Fruit fly (Drosophila melanogaster) whole organism, embryonic: ENCODE measurements around the gene CG7810.

ENCODE experiments used
- Adf1 ChIP-seq: fragments of 200-800 bp; sonication (Bioruptor generic); IDR thresholded peaks from 2 replicates; pipeline ENCODE4 v1.3.6; 2022; ENCODE audit warnings: missing biosample characterization, missing genetic modification characterization
- Blimp-1 ChIP-seq: fragments of 200-800 bp; sonication (Bioruptor generic); optimal IDR thresholded peaks from 3 replicates; lab custom pipeline; 2018; ENCODE audit warnings: missing biosample characterization, missing genetic modification characterization, mild to moderate bottlenecking, moderate library complexity, missing genetic modification reagents
- CG10959 ChIP-seq: fragments of 200-800 bp; sonication (Bioruptor generic); IDR thresholded peaks from 2 replicates; pipeline ENCODE4 v1.3.6; 2022; ENCODE audit warnings: missing biosample characterization, missing genetic modification characterization
- CG11247 ChIP-seq: fragments of 200-800 bp; sonication (Bioruptor generic); IDR thresholded peaks from 2 replicates; pipeline ENCODE4 v1.3.6; 2022; ENCODE audit warnings: missing biosample characterization, missing genetic modification characterization
- CG11456 ChIP-seq: fragments of 200-800 bp; sonication (Bioruptor generic); IDR thresholded peaks from 3 replicates; pipeline ENCODE4 v1.3.6; 2022; ENCODE audit warnings: missing biosample characterization, missing genetic modification characterization
- CG11560 ChIP-seq: fragments of 200-800 bp; sonication (Bioruptor generic); IDR thresholded peaks from 3 replicates; pipeline ENCODE4 v1.3.6; 2022; ENCODE audit warnings: missing biosample characterization, missing genetic modification characterization
- CG12155 ChIP-seq: fragments of 200-800 bp; sonication (Bioruptor generic); optimal IDR thresholded peaks from 3 replicates; lab custom pipeline; 2016; ENCODE audit warnings: missing biosample characterization, missing genetic modification characterization
- CG12391 ChIP-seq: fragments of 200-800 bp; sonication (Bioruptor generic); optimal IDR thresholded peaks from 3 replicates; lab custom pipeline; 2018; ENCODE audit warnings: missing biosample characterization, mild to moderate bottlenecking, missing genetic modification characterization, moderate library complexity
- CG12659 ChIP-seq: fragments of 200-800 bp; sonication (Bioruptor generic); optimal IDR thresholded peaks from 3 replicates; lab custom pipeline; 2017; ENCODE audit warnings: mild to moderate bottlenecking, missing biosample characterization, missing genetic modification reagents, missing genetic modification characterization
- CG12942 ChIP-seq: fragments of 200-800 bp; sonication (Bioruptor generic); optimal IDR thresholded peaks from 3 replicates; lab custom pipeline; 2016; ENCODE audit warnings: missing biosample characterization, missing genetic modification characterization
- CG15073 ChIP-seq: fragments of 200-800 bp; sonication (Bioruptor generic); optimal IDR thresholded peaks from 2 replicates; lab custom pipeline; 2016; ENCODE audit warnings: missing biosample characterization, missing genetic modification characterization
- CG15479 ChIP-seq: fragments of 200-800 bp; sonication (Bioruptor generic); optimal IDR thresholded peaks from 3 replicates; lab custom pipeline; 2019; ENCODE audit warnings: missing biosample characterization, mild to moderate bottlenecking, missing genetic modification characterization, moderate library complexity
- CG15601 ChIP-seq: fragments of 200-800 bp; sonication (Bioruptor generic); optimal IDR thresholded peaks from 3 replicates; lab custom pipeline; 2019; ENCODE audit warnings: missing biosample characterization, mild to moderate bottlenecking, missing genetic modification characterization, moderate library complexity
- CG17359 ChIP-seq: fragments of 200-800 bp; sonication (Bioruptor generic); optimal IDR thresholded peaks from 3 replicates; lab custom pipeline; 2018; ENCODE audit warnings: missing biosample characterization, mild to moderate bottlenecking, missing genetic modification characterization, moderate library complexity
- CG17612 ChIP-seq: fragments of 200-800 bp; sonication (Bioruptor generic); IDR thresholded peaks from 2 replicates; pipeline ENCODE4 v1.3.6; 2022; ENCODE audit warnings: missing biosample characterization, missing genetic modification characterization
- CG17912 ChIP-seq: fragments of 200-800 bp; sonication (Bioruptor generic); optimal IDR thresholded peaks from 2 replicates; lab custom pipeline; 2018; ENCODE audit warnings: missing biosample characterization, mild to moderate bottlenecking, missing genetic modification characterization
- CG18619 ChIP-seq: fragments of 200-800 bp; sonication (Bioruptor generic); optimal IDR thresholded peaks from 3 replicates; lab custom pipeline; 2017; ENCODE audit warnings: missing biosample characterization, mild to moderate bottlenecking, missing genetic modification characterization
- CG2202 ChIP-seq: fragments of 200-800 bp; sonication (Bioruptor generic); optimal IDR thresholded peaks from 2 replicates; lab custom pipeline; 2018; ENCODE audit warnings: missing biosample characterization, mild to moderate bottlenecking, missing genetic modification characterization
- CG2712 ChIP-seq: fragments of 200-800 bp; optimal IDR thresholded peaks from 3 replicates; lab custom pipeline; 2019; ENCODE audit warnings: missing biosample characterization, mild to moderate bottlenecking, missing genetic modification characterization, moderate library complexity
- CG30403 ChIP-seq: fragments of 200-800 bp; sonication (Bioruptor generic); optimal IDR thresholded peaks from 3 replicates; lab custom pipeline; 2016; ENCODE audit warnings: missing biosample characterization, missing genetic modification characterization
- CG31441 ChIP-seq: fragments of 200-800 bp; sonication (Bioruptor generic); IDR thresholded peaks from 2 replicates; pipeline ENCODE4 v1.3.6; 2022; ENCODE audit warnings: missing biosample characterization, missing genetic modification characterization
- CG32772 ChIP-seq: fragments of 200-800 bp; sonication (Bioruptor generic); IDR thresholded peaks from 2 replicates; pipeline ENCODE4 v1.3.6; 2022; ENCODE audit warnings: missing biosample characterization, missing genetic modification characterization
- CG34422 ChIP-seq: fragments of 200-800 bp; sonication (Bioruptor generic); IDR thresholded peaks from 3 replicates; pipeline ENCODE4 v1.3.6; 2022; ENCODE audit warnings: missing biosample characterization, missing genetic modification characterization
- CG4404 ChIP-seq: fragments of 200-800 bp; sonication (Bioruptor generic); IDR thresholded peaks from 2 replicates; pipeline ENCODE4 v1.3.6; 2022; ENCODE audit warnings: missing biosample characterization, missing genetic modification characterization
- CG7745 ChIP-seq: fragments of 200-800 bp; sonication (Bioruptor generic); optimal IDR thresholded peaks from 2 replicates; lab custom pipeline; 2018; ENCODE audit warnings: missing biosample characterization, mild to moderate bottlenecking, missing genetic modification characterization, moderate library complexity
- CG8478 ChIP-seq: fragments of >200 bp; optimal IDR thresholded peaks from 2 replicates; lab custom pipeline; 2018
- CG9609 ChIP-seq: fragments of 200-800 bp; sonication (Bioruptor generic); optimal IDR thresholded peaks from 3 replicates; lab custom pipeline; 2016; ENCODE audit warnings: missing biosample characterization, missing genetic modification characterization
- CG9797 ChIP-seq: fragments of 200-800 bp; sonication (Bioruptor generic); optimal IDR thresholded peaks from 3 replicates; lab custom pipeline; 2018; ENCODE audit warnings: missing biosample characterization, mild to moderate bottlenecking, missing genetic modification characterization
- CTCF ChIP-seq: fragments of 200-800 bp; sonication (Bioruptor generic); optimal IDR thresholded peaks from 2 replicates; lab custom pipeline; 2017; ENCODE audit warnings: missing biosample characterization, mild to moderate bottlenecking, missing genetic modification characterization, moderate library complexity
- Deaf1 ChIP-seq: fragments of 200-800 bp; optimal IDR thresholded peaks from 3 replicates; lab custom pipeline; 2019; ENCODE audit warnings: missing biosample characterization, mild to moderate bottlenecking, missing genetic modification characterization, moderate library complexity
- Elba2 ChIP-seq: fragments of 200-800 bp; sonication (Bioruptor generic); optimal IDR thresholded peaks from 3 replicates; lab custom pipeline; 2016; ENCODE audit warnings: missing biosample characterization, missing genetic modification characterization
- Hey ChIP-seq: fragments of 200-800 bp; sonication (Bioruptor generic); optimal IDR thresholded peaks from 3 replicates; lab custom pipeline; 2018; ENCODE audit warnings: missing biosample characterization, mild to moderate bottlenecking, missing genetic modification characterization
- Jarid2 ChIP-seq: fragments of 200-800 bp; sonication (Bioruptor generic); optimal IDR thresholded peaks from 3 replicates; lab custom pipeline; 2017; ENCODE audit warnings: mild to moderate bottlenecking, missing biosample characterization, missing genetic modification reagents, missing genetic modification characterization
- Max ChIP-seq: fragments of 200-800 bp; sonication (Bioruptor generic); optimal IDR thresholded peaks from 2 replicates; lab custom pipeline; 2016; ENCODE audit warnings: missing biosample characterization, mild to moderate bottlenecking, missing genetic modification characterization
- NFAT ChIP-seq: fragments of 200-800 bp; sonication (Bioruptor generic); IDR thresholded peaks from 2 replicates; pipeline ENCODE4 v1.3.6; 2022; ENCODE audit warnings: missing biosample characterization, missing genetic modification characterization
- Poxn ChIP-seq: fragments of 200-800 bp; sonication (Bioruptor generic); IDR thresholded peaks from 2 replicates; pipeline ENCODE4 v1.3.6; 2022; ENCODE audit warnings: missing biosample characterization, missing genetic modification characterization
- Rx ChIP-seq: fragments of 200-800 bp; sonication (Bioruptor generic); IDR thresholded peaks from 2 replicates; pipeline ENCODE4 v1.3.6; 2022; ENCODE audit warnings: missing biosample characterization, missing genetic modification characterization
- Spps ChIP-seq: fragments of 200-800 bp; sonication (Bioruptor generic); optimal IDR thresholded peaks from 2 replicates; lab custom pipeline; 2018; ENCODE audit warnings: missing biosample characterization, mild to moderate bottlenecking, missing genetic modification characterization
- Sry-β ChIP-seq: fragments of 200-800 bp; sonication (Bioruptor generic); optimal IDR thresholded peaks from 2 replicates; lab custom pipeline; 2018; ENCODE audit warnings: missing biosample characterization, mild to moderate bottlenecking, missing genetic modification characterization, moderate library complexity
- Xbp1 ChIP-seq: fragments of 200-800 bp; sonication (Bioruptor generic); optimal IDR thresholded peaks from 3 replicates; lab custom pipeline; 2016; ENCODE audit warnings: missing biosample characterization, mild to moderate bottlenecking, missing genetic modification characterization
- ase ChIP-seq: fragments of 200-800 bp; sonication (Bioruptor generic); IDR thresholded peaks from 3 replicates; pipeline ENCODE4 v1.3.6; 2022; ENCODE audit warnings: missing biosample characterization, missing genetic modification characterization
- cas ChIP-seq: fragments of 200-800 bp; sonication (Bioruptor generic); IDR thresholded peaks from 2 replicates; pipeline ENCODE4 v1.3.6; 2022; ENCODE audit warnings: missing biosample characterization, missing genetic modification characterization
- chif ChIP-seq, 2 experiments: fragments of 200-800 bp; sonication (Bioruptor generic); optimal IDR thresholded peaks; 3 replicates each; lab custom pipeline; 2016; ENCODE audit warnings: missing biosample characterization in 2 of 2, missing genetic modification characterization in 2 of 2
- crc ChIP-seq: fragments of 200-800 bp; sonication (Bioruptor generic); optimal IDR thresholded peaks from 2 replicates; lab custom pipeline; 2016; ENCODE audit warnings: missing biosample characterization, missing genetic modification characterization
- danr ChIP-seq: fragments of 200-800 bp; sonication (Bioruptor generic); IDR thresholded peaks from 2 replicates; pipeline ENCODE4 v1.3.6; 2022; ENCODE audit warnings: missing biosample characterization, missing genetic modification characterization
- dati ChIP-seq: fragments of 200-800 bp; sonication (Bioruptor generic); IDR thresholded peaks from 2 replicates; pipeline ENCODE4 v1.3.6; 2022; ENCODE audit warnings: missing biosample characterization, missing genetic modification characterization
- hth ChIP-seq: fragments of >200 bp; optimal IDR thresholded peaks from 2 replicates; lab custom pipeline; 2017; ENCODE audit warnings: inconsistent platforms
- pros ChIP-seq: fragments of 200-800 bp; sonication (Bioruptor generic); optimal IDR thresholded peaks from 3 replicates; lab custom pipeline; 2019; ENCODE audit warnings: missing biosample characterization, mild to moderate bottlenecking, missing genetic modification characterization, moderate library complexity
- pzg ChIP-seq: fragments of 200-800 bp; sonication (Bioruptor generic); optimal IDR thresholded peaks from 3 replicates; lab custom pipeline; 2018; ENCODE audit warnings: missing biosample characterization, mild to moderate bottlenecking, missing genetic modification characterization, moderate library complexity
- sim ChIP-seq: fragments of 200-800 bp; sonication (Bioruptor generic); IDR thresholded peaks from 2 replicates; pipeline ENCODE4 v1.3.6; 2022; ENCODE audit warnings: missing biosample characterization, missing genetic modification characterization
- tx ChIP-seq: fragments of 200-800 bp; sonication (Bioruptor generic); optimal IDR thresholded peaks from 2 replicates; lab custom pipeline; 2016; ENCODE audit warnings: missing biosample characterization, missing genetic modification characterization
- unpg ChIP-seq: fragments of 200-800 bp; sonication (Bioruptor generic); optimal IDR thresholded peaks from 3 replicates; lab custom pipeline; 2018; ENCODE audit warnings: missing biosample characterization, mild to moderate bottlenecking, missing genetic modification characterization, moderate library complexity

CG7810 gene

dm6 chr2L:8289352-8290091, 21.5 kb downstream of the CG7810 start (continued):
- TF ChIP-seq CG2712 (tag; lab: Kevin White, UChicago), result peak; percentile 3
- no peak for TF ChIP-seq CG17359 (tag; lab: Kevin White, UChicago)
- no peak for TF ChIP-seq Adf1 (GFP tag; lab: Robert Waterston, UW)
- TF ChIP-seq sim (GFP tag; lab: Robert Waterston, UW), result no peak
- TF ChIP-seq CG32772 (GFP tag; lab: Robert Waterston, UW), result no peak
- TF ChIP-seq Hey (tag; lab: Kevin White, UChicago), result no peak
- TF ChIP-seq CG15073 (GFP tag; lab: Kevin White, UChicago), result no peak
- peak; percentile 8 for TF ChIP-seq Blimp-1 (GFP tag; lab: Kevin White, UChicago)
- TF ChIP-seq CG10959 (GFP tag; lab: Robert Waterston, UW), result no peak
- no peak for TF ChIP-seq CG11560 (tag; lab: Robert Waterston, UW)
- no peak for TF ChIP-seq Jarid2 (GFP tag; lab: Kevin White, UChicago)
- peak; percentile 4 for TF ChIP-seq CG2202 (tag; lab: Kevin White, UChicago)
- no peak for TF ChIP-seq CG4404 (GFP tag; lab: Robert Waterston, UW)
- TF ChIP-seq CG17612 (GFP tag; lab: Robert Waterston, UW), result no peak
- no peak for TF ChIP-seq CG31441 (GFP tag; lab: Robert Waterston, UW)
- TF ChIP-seq tx (GFP tag; lab: Kevin White, UChicago), result no peak
- no peak for TF ChIP-seq dati (GFP tag; lab: Robert Waterston, UW)
- TF ChIP-seq Max (GFP tag; lab: Kevin White, UChicago), result no peak
- TF ChIP-seq CG18619 (GFP tag; lab: Kevin White, UChicago), result no peak
- no peak for TF ChIP-seq CG9797 (GFP tag; lab: Kevin White, UChicago)
- no peak for TF ChIP-seq CG12155 (GFP tag; lab: Kevin White, UChicago)
- no peak for TF ChIP-seq CG12942
- TF ChIP-seq pzg (GFP tag; lab: Kevin White, UChicago), result no peak
- TF ChIP-seq CG30403 (GFP tag; lab: Kevin White, UChicago), result no peak
- TF ChIP-seq Deaf1, result no peak
- TF ChIP-seq CG11247 (GFP tag; lab: Robert Waterston, UW), result no peak
- TF ChIP-seq CG15479 (GFP tag; lab: Kevin White, UChicago), result peak; percentile 36
- TF ChIP-seq CG11456, result no peak
- no peak for TF ChIP-seq Xbp1 (GFP tag; lab: Kevin White, UChicago)
- no peak for TF ChIP-seq CG17912 (GFP tag; lab: Kevin White, UChicago)
- TF ChIP-seq cas, result no peak
- no peak for TF ChIP-seq hth
- no peak for TF ChIP-seq unpg (GFP tag; lab: Kevin White, UChicago)
- no peak for TF ChIP-seq Spps (tag; lab: Kevin White, UChicago)
- TF ChIP-seq CG15601 (tag; lab: Kevin White, UChicago), result peak; percentile 9
- TF ChIP-seq CG9609 (GFP tag; lab: Kevin White, UChicago), result no peak
- TF ChIP-seq CG12391, result no peak
- TF ChIP-seq crc (GFP tag; lab: Kevin White, UChicago), result no peak
- TF ChIP-seq CG12659 (GFP tag; lab: Kevin White, UChicago), result no peak
- TF ChIP-seq chif (GFP tag; optimal IDR thresholded peaks at IDR 0.05; lab: Kevin White, UChicago), result no peak
- TF ChIP-seq Sry-β (GFP tag; lab: Kevin White, UChicago), result no peak
- peak; percentile 56 for TF ChIP-seq pros
- peak; percentile 91 for TF ChIP-seq CG7745 (tag; lab: Kevin White, UChicago)
- TF ChIP-seq NFAT (GFP tag; lab: Robert Waterston, UW), result no peak
- TF ChIP-seq danr (GFP tag; lab: Robert Waterston, UW), result no peak
- TF ChIP-seq CTCF (GFP tag; lab: Kevin White, UChicago), result no peak
- TF ChIP-seq CG34422 (GFP tag; lab: Robert Waterston, UW), result no peak
- no peak for TF ChIP-seq ase (GFP tag; lab: Robert Waterston, UW)
- no peak for TF ChIP-seq Rx (GFP tag; lab: Robert Waterston, UW)
- no peak for TF ChIP-seq Elba2 (GFP tag; lab: Kevin White, UChicago)
- TF ChIP-seq CG8478, result no peak
- TF ChIP-seq Poxn (GFP tag; lab: Robert Waterston, UW), result no peak
